Worm (Caenorhabditis elegans) whole organism, L2 larva: ENCODE results near the gene F39G3.2.

Experiments used
- R02D3.7 ChIP-seq: fragments of 150-350 bp; optimal IDR thresholded peaks from 2 replicates; lab custom pipeline; 2014; ENCODE audit warnings: missing biosample characterization, missing genetic modification characterization
- egl-27 ChIP-seq: sonication (generic microtip); optimal IDR thresholded peaks from 3 replicates; lab custom pipeline; 2017; ENCODE audit warnings: missing biosample characterization, missing genetic modification reagents, missing genetic modification characterization
- nhr-25 ChIP-seq: fragments of 150-350 bp; sonication (generic microtip); optimal IDR thresholded peaks from 3 replicates; lab custom pipeline; 2014; ENCODE audit warnings: missing biosample characterization, missing genetic modification characterization
- nhr-77 ChIP-seq: fragments of 150-350 bp; optimal IDR thresholded peaks from 2 replicates; lab custom pipeline; 2014; ENCODE audit warnings: missing biosample characterization, missing genetic modification characterization
- ztf-1 ChIP-seq: fragments of 200-800 bp; sonication (Bioruptor generic); conservative IDR thresholded peaks from 2 replicates; pipeline ENCODE4 v1.3.6; 2022; ENCODE audit warnings: missing genetic modification characterization, missing compliant biosample characterization

DNA sequence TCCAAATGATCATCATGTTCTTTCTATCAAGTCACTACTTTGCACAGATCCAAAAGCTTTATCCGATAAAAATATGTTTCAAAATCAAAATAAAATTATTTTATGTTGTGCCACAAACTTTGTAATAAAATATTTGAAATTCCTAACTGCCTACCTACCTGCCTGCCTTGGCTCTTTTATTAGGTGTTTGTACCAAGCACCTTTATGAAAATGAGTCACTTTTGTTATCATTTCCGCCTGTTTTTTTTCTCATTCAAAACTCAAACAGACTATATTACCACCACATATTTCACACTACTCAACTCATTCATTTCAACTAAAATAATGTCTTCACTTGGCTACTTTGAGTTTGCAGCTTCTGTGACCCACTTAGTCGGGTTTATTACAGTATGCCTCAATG, 13.2 kb upstream of the F39G3.2 start, which contains the start of gene F39G3.4:
- TF ChIP-seq nhr-77 (tag; lab: Kevin White, UChicago) (no peak), R02D3.7 (tag; lab: Kevin White, UChicago) (no peak), ztf-1 (GFP tag; lab: Robert Waterston, UW) (no peak), egl-27 (no peak), nhr-25 (tag; lab: Kevin White, UChicago) (no peak)
